Fruit fly (Drosophila melanogaster) whole organism: ENCODE data around the gene CG12541.

Source experiments
- Dll ChIP-seq: fragments of >200 bp; optimal IDR thresholded peaks from 2 replicates; lab custom pipeline; 2017
- usp ChIP-seq: fragments of >200 bp; optimal IDR thresholded peaks from 2 replicates; lab custom pipeline; 2017; ENCODE audit warnings: missing biosample characterization, missing genetic modification characterization, mixed read lengths

dm6 chrX:7086539-7086938, 20.7 kb upstream of the CG12541 start:
- TF ChIP-seq usp (GFP tag; lab: Kevin White, UChicago) = no peak
- TF ChIP-seq Dll = no peak
